Fruit fly (Drosophila melanogaster) whole organism, embryonic: ENCODE results near the gene CG32681.

Experiments
- B-H1 ChIP-seq: fragments of 200-800 bp; sonication (Bioruptor generic); IDR thresholded peaks from 3 replicates; pipeline ENCODE4 v1.3.6; 2022; ENCODE audit warnings: missing biosample characterization, missing genetic modification characterization
- CG10267 ChIP-seq: fragments of 200-800 bp; sonication (Bioruptor generic); optimal IDR thresholded peaks from 2 replicates; lab custom pipeline; 2018; ENCODE audit warnings: missing biosample characterization, mild to moderate bottlenecking, missing genetic modification characterization, moderate library complexity
- CG10543 ChIP-seq: fragments of 200-800 bp; sonication (Bioruptor generic); optimal IDR thresholded peaks from 3 replicates; lab custom pipeline; 2017; ENCODE audit warnings: missing biosample characterization, mild to moderate bottlenecking, missing genetic modification characterization, moderate library complexity
- CG11093 ChIP-seq: fragments of 200-800 bp; sonication (Bioruptor generic); IDR thresholded peaks from 3 replicates; pipeline ENCODE4 v1.3.6; 2022; ENCODE audit warnings: missing biosample characterization, missing genetic modification characterization
- CG11456 ChIP-seq: fragments of 200-800 bp; sonication (Bioruptor generic); IDR thresholded peaks from 3 replicates; pipeline ENCODE4 v1.3.6; 2022; ENCODE audit warnings: missing biosample characterization, missing genetic modification characterization
- CG12236 ChIP-seq: fragments of 200-800 bp; sonication (Bioruptor generic); optimal IDR thresholded peaks from 2 replicates; lab custom pipeline; 2016; ENCODE audit warnings: missing biosample characterization, missing genetic modification characterization
- CG14667 ChIP-seq: fragments of 200-800 bp; sonication (Bioruptor generic); IDR thresholded peaks from 2 replicates; pipeline ENCODE4 v1.3.6; 2022; ENCODE audit warnings: missing biosample characterization, missing genetic modification characterization
- CG16813 ChIP-seq: fragments of 200-800 bp; sonication (Bioruptor generic); IDR thresholded peaks from 3 replicates; pipeline ENCODE4 v1.3.6; 2022; ENCODE audit warnings: missing biosample characterization, missing genetic modification characterization; ENCODE audit not compliant: partially characterized antibody
- CG17361 ChIP-seq: fragments of 200-800 bp; sonication (Bioruptor generic); IDR thresholded peaks from 3 replicates; pipeline ENCODE4 v1.3.6; 2022; ENCODE audit warnings: missing biosample characterization, missing genetic modification characterization
- CG17385 ChIP-seq: fragments of 200-800 bp; sonication (Bioruptor generic); optimal IDR thresholded peaks from 3 replicates; lab custom pipeline; 2018; ENCODE audit warnings: missing biosample characterization, mild to moderate bottlenecking, missing genetic modification characterization
- CG17802 ChIP-seq: fragments of 200-800 bp; sonication (Bioruptor generic); optimal IDR thresholded peaks from 2 replicates; lab custom pipeline; 2018; ENCODE audit warnings: missing biosample characterization, mild to moderate bottlenecking, missing genetic modification characterization, moderate library complexity
- CG2889 ChIP-seq: fragments of 200-800 bp; sonication (Bioruptor generic); IDR thresholded peaks from 3 replicates; pipeline ENCODE4 v1.3.6; 2022; ENCODE audit warnings: missing biosample characterization, missing genetic modification characterization
- CG4282 ChIP-seq: fragments of 200-800 bp; sonication (Bioruptor generic); optimal IDR thresholded peaks from 2 replicates; lab custom pipeline; 2016; ENCODE audit warnings: missing biosample characterization, missing genetic modification characterization
- CG6654 ChIP-seq: fragments of 200-800 bp; sonication (Bioruptor generic); optimal IDR thresholded peaks from 2 replicates; lab custom pipeline; 2017; ENCODE audit warnings: missing biosample characterization, mild to moderate bottlenecking, missing genetic modification characterization
- CG6765 ChIP-seq: fragments of 200-800 bp; sonication (Bioruptor generic); optimal IDR thresholded peaks from 3 replicates; lab custom pipeline; 2017; ENCODE audit warnings: missing biosample characterization, mild to moderate bottlenecking, missing genetic modification characterization
- CG8924 ChIP-seq: fragments of 200-800 bp; optimal IDR thresholded peaks from 3 replicates; lab custom pipeline; 2019; ENCODE audit warnings: missing biosample characterization, mild to moderate bottlenecking, missing genetic modification characterization, moderate library complexity
- Dek ChIP-seq: fragments of 200-800 bp; sonication (Bioruptor generic); optimal IDR thresholded peaks from 3 replicates; lab custom pipeline; 2019; ENCODE audit warnings: missing biosample characterization, mild to moderate bottlenecking, missing genetic modification characterization, moderate library complexity
- Dip2 ChIP-seq: fragments of 200-800 bp; sonication (Bioruptor generic); IDR thresholded peaks from 2 replicates; pipeline ENCODE4 v1.3.6; 2022; ENCODE audit warnings: missing biosample characterization, missing genetic modification characterization
- Dref ChIP-seq: fragments of 200-800 bp; sonication (Bioruptor generic); IDR thresholded peaks from 2 replicates; pipeline ENCODE4 v1.3.6; 2022; ENCODE audit warnings: missing biosample characterization, missing genetic modification characterization
- Drgx ChIP-seq: fragments of 200-800 bp; sonication (Bioruptor generic); IDR thresholded peaks from 2 replicates; pipeline ENCODE4 v1.3.6; 2022; ENCODE audit warnings: missing biosample characterization, missing genetic modification characterization
- HLH54F ChIP-seq: fragments of 200-800 bp; sonication (Bioruptor generic); optimal IDR thresholded peaks from 3 replicates; lab custom pipeline; 2016; ENCODE audit warnings: missing biosample characterization, missing genetic modification characterization
- HmgZ ChIP-seq: fragments of 200-800 bp; sonication (Bioruptor generic); optimal IDR thresholded peaks from 2 replicates; lab custom pipeline; 2018; ENCODE audit warnings: missing biosample characterization, mild to moderate bottlenecking, missing genetic modification characterization
- Hr3 ChIP-seq: fragments of 200-800 bp; sonication (Bioruptor generic); optimal IDR thresholded peaks from 3 replicates; lab custom pipeline; 2016; ENCODE audit warnings: missing biosample characterization, missing genetic modification characterization
- Hr39 ChIP-seq: fragments of >200 bp; optimal IDR thresholded peaks from 2 replicates; lab custom pipeline; 2017
- Hr78 ChIP-seq, 2 experiments: fragments of 200-800 bp in 1 of 2; fragments of >200 bp in 1 of 2; sonication (Bioruptor generic) in 1 of 2; optimal IDR thresholded peaks; 2 replicates each; lab custom pipeline; 2017 to 2019; ENCODE audit warnings: missing biosample characterization in 2 of 2, missing genetic modification characterization in 2 of 2, mild to moderate bottlenecking in 1 of 2, moderate library complexity in 1 of 2
- MESR4 ChIP-seq: fragments of 200-800 bp; sonication (Bioruptor generic); optimal IDR thresholded peaks from 2 replicates; lab custom pipeline; 2018; ENCODE audit warnings: missing biosample characterization, mild to moderate bottlenecking, missing genetic modification characterization, moderate library complexity
- Mad ChIP-seq: fragments of 200-800 bp; sonication (Bioruptor generic); optimal IDR thresholded peaks from 2 replicates; lab custom pipeline; 2016; ENCODE audit warnings: missing biosample characterization, missing genetic modification characterization
- NC2α ChIP-seq: fragments of 200-800 bp; sonication (Bioruptor generic); optimal IDR thresholded peaks from 2 replicates; lab custom pipeline; 2016; ENCODE audit warnings: missing biosample characterization, missing genetic modification characterization
- PHDP ChIP-seq: fragments of 200-800 bp; sonication (Bioruptor generic); optimal IDR thresholded peaks from 3 replicates; lab custom pipeline; 2018; ENCODE audit warnings: missing biosample characterization, mild to moderate bottlenecking, missing genetic modification characterization, moderate library complexity
- Sry-δ ChIP-seq: fragments of 200-800 bp; sonication (Bioruptor generic); optimal IDR thresholded peaks from 2 replicates; lab custom pipeline; 2016; ENCODE audit warnings: missing biosample characterization, missing genetic modification characterization
- Vsx1 ChIP-seq: fragments of 200-800 bp; sonication (Bioruptor generic); optimal IDR thresholded peaks from 2 replicates; lab custom pipeline; 2017; ENCODE audit warnings: missing biosample characterization, mild to moderate bottlenecking, missing genetic modification characterization, missing genetic modification reagents
- aop ChIP-seq: fragments of 200-800 bp; sonication (Bioruptor generic); IDR thresholded peaks from 2 replicates; pipeline ENCODE4 v1.3.6; 2022; ENCODE audit warnings: missing biosample characterization, missing genetic modification characterization
- ase ChIP-seq: fragments of 200-800 bp; sonication (Bioruptor generic); IDR thresholded peaks from 3 replicates; pipeline ENCODE4 v1.3.6; 2022; ENCODE audit warnings: missing biosample characterization, missing genetic modification characterization
- az2 ChIP-seq: fragments of 200-800 bp; sonication (Bioruptor generic); optimal IDR thresholded peaks from 3 replicates; lab custom pipeline; 2016; ENCODE audit warnings: missing biosample characterization, missing genetic modification characterization
- bowl ChIP-seq: fragments of 200-800 bp; sonication (Bioruptor generic); IDR thresholded peaks from 2 replicates; pipeline ENCODE4 v1.3.6; 2022; ENCODE audit warnings: missing biosample characterization, missing genetic modification characterization
- cg ChIP-seq: fragments of 200-800 bp; sonication (Bioruptor generic); optimal IDR thresholded peaks from 3 replicates; lab custom pipeline; 2019; ENCODE audit warnings: missing biosample characterization, mild to moderate bottlenecking, missing genetic modification characterization, moderate library complexity
- dpn ChIP-seq, 2 experiments: fragments of 200-800 bp; sonication (Bioruptor generic); optimal IDR thresholded peaks; 3 replicates each; lab custom pipeline; 2016; ENCODE audit warnings: missing biosample characterization in 2 of 2, missing genetic modification characterization in 2 of 2
- eyg ChIP-seq: fragments of 200-800 bp; sonication (Bioruptor generic); optimal IDR thresholded peaks from 3 replicates; lab custom pipeline; 2016; ENCODE audit warnings: missing biosample characterization, missing genetic modification characterization
- gcm ChIP-seq: fragments of 200-800 bp; sonication (Bioruptor generic); optimal IDR thresholded peaks from 2 replicates; lab custom pipeline; 2019; ENCODE audit warnings: missing biosample characterization, mild to moderate bottlenecking, missing genetic modification characterization, moderate library complexity
- jing ChIP-seq: fragments of 200-800 bp; sonication (Bioruptor generic); optimal IDR thresholded peaks from 2 replicates; lab custom pipeline; 2018; ENCODE audit warnings: missing biosample characterization, mild to moderate bottlenecking, missing genetic modification characterization
- knrl ChIP-seq: fragments of 200-800 bp; sonication (Bioruptor generic); IDR thresholded peaks from 3 replicates; pipeline ENCODE4 v1.3.6; 2022; ENCODE audit warnings: missing biosample characterization, missing genetic modification characterization; ENCODE audit not compliant: partially characterized antibody
- lilli ChIP-seq: fragments of 200-800 bp; sonication (Bioruptor generic); optimal IDR thresholded peaks from 3 replicates; lab custom pipeline; 2016; ENCODE audit warnings: missing biosample characterization, missing genetic modification characterization
- nerfin-2 ChIP-seq: fragments of 200-800 bp; sonication (Bioruptor generic); IDR thresholded peaks from 2 replicates; pipeline ENCODE4 v1.3.6; 2022; ENCODE audit warnings: missing biosample characterization, missing genetic modification characterization; ENCODE audit not compliant: partially characterized antibody
- odd ChIP-seq: fragments of 200-800 bp; sonication (Bioruptor generic); optimal IDR thresholded peaks from 2 replicates; lab custom pipeline; 2017; ENCODE audit warnings: missing biosample characterization, mild to moderate bottlenecking, missing genetic modification characterization
- peb ChIP-seq: fragments of 200-800 bp; sonication (Bioruptor generic); IDR thresholded peaks from 2 replicates; pipeline ENCODE4 v1.3.6; 2022; ENCODE audit warnings: missing biosample characterization, missing genetic modification characterization
- pnt ChIP-seq: fragments of 200-800 bp; sonication (Bioruptor generic); optimal IDR thresholded peaks from 3 replicates; lab custom pipeline; 2016; ENCODE audit warnings: missing biosample characterization, missing genetic modification characterization
- schlank ChIP-seq: fragments of 200-800 bp; sonication (Bioruptor generic); optimal IDR thresholded peaks from 2 replicates; lab custom pipeline; 2018; ENCODE audit warnings: missing biosample characterization, mild to moderate bottlenecking, missing genetic modification characterization
- stc ChIP-seq: fragments of 200-800 bp; sonication (Bioruptor generic); IDR thresholded peaks from 2 replicates; pipeline ENCODE4 v1.3.6; 2022; ENCODE audit warnings: missing biosample characterization, missing genetic modification characterization
- stwl ChIP-seq: fragments of 200-800 bp; sonication (Bioruptor generic); optimal IDR thresholded peaks from 3 replicates; lab custom pipeline; 2018; ENCODE audit warnings: missing biosample characterization, mild to moderate bottlenecking, missing genetic modification characterization, moderate library complexity
- sug ChIP-seq: fragments of 200-800 bp; optimal IDR thresholded peaks from 2 replicates; lab custom pipeline; 2019; ENCODE audit warnings: missing biosample characterization, mild to moderate bottlenecking, missing genetic modification characterization, moderate library complexity
- usp ChIP-seq: fragments of >200 bp; optimal IDR thresholded peaks from 2 replicates; lab custom pipeline; 2017; ENCODE audit warnings: missing biosample characterization, missing genetic modification characterization
- zen2 ChIP-seq: fragments of 200-800 bp; sonication (Bioruptor generic); IDR thresholded peaks from 3 replicates; pipeline ENCODE4 v1.3.6; 2022; ENCODE audit warnings: missing biosample characterization, missing genetic modification characterization; ENCODE audit not compliant: partially characterized antibody

CG32681 gene

DNA sequence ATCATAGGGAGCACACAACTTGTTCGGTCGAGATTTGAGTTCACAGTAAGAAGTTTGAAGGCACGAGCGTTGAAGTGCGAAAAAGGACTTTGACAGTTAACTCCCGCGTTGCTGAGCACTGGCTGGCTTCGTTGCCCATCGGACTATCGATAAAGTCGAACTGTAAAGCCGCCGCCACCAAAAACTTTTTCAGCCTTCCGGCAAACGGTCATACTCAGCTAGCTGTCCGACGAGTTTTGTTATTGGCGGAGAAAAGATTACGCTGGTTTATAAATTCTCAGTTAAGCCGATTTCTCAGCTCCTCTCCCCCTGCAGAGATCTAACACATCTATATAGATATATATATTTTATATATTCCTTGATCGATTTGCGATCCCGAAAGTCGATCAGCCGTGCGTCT is 4.6 kb upstream of the CG32681 start, which contains the start of the genes Psf3 and flw (continued):
- TF ChIP-seq CG10543 (GFP tag; lab: Kevin White, UChicago) (no peak), CG17802 (no peak), Mad (no peak), B-H1 (no peak), bowl (GFP tag; lab: Robert Waterston, UW) (no peak), HmgZ (tag; lab: Kevin White, UChicago) (peak; percentile 55), stwl (tag; lab: Kevin White, UChicago) (peak; percentile 93), Dref (GFP tag; lab: Robert Waterston, UW) (peak; percentile 83), gcm (GFP tag; lab: Kevin White, UChicago) (no peak), Sry-δ (GFP tag; lab: Kevin White, UChicago) (peak; percentile 76), CG16813 (GFP tag; lab: Robert Waterston, UW) (peak; percentile 70), knrl (GFP tag; lab: Robert Waterston, UW) (peak; percentile 52), CG11093 (no peak), nerfin-2 (GFP tag; lab: Robert Waterston, UW) (0 out of 2 replicates have a peak, but pooled peaks have one; percentile 31), cg (GFP tag; lab: Kevin White, UChicago) (no peak), HLH54F (peak; percentile 24), CG4282 (GFP tag; lab: Kevin White, UChicago) (no peak), lilli (GFP tag; lab: Kevin White, UChicago) (no peak), CG11456 (GFP tag; lab: Robert Waterston, UW) (peak; percentile 51; the same call in 1 of the 3 replicates), Hr39 (lab: Kevin White, UChicago) (no peak), pnt (GFP tag; lab: Kevin White, UChicago) (no peak), CG14667 (GFP tag; lab: Robert Waterston, UW) (no peak), CG17361 (GFP tag; lab: Robert Waterston, UW) (no peak), sug (tag; lab: Kevin White, UChicago) (no peak), CG12236 (GFP tag; lab: Kevin White, UChicago) (no peak), Vsx1 (GFP tag; lab: Kevin White, UChicago) (no peak), Dip2 (GFP tag; lab: Robert Waterston, UW) (no peak), Drgx (GFP tag; lab: Robert Waterston, UW) (no peak), Hr78 (GFP tag; optimal IDR thresholded peaks at IDR 0.05; lab: Kevin White, UChicago) (no peak), stc (no peak), CG6654 (no peak), CG10267 (tag; lab: Kevin White, UChicago) (peak; percentile 85), Hr3 (GFP tag; lab: Kevin White, UChicago) (no peak), aop (no peak), schlank (tag; lab: Kevin White, UChicago) (no peak), peb (GFP tag; lab: Robert Waterston, UW) (no peak), MESR4 (GFP tag; lab: Kevin White, UChicago) (no peak), eyg (no peak), CG8924 (no peak), odd (GFP tag; lab: Kevin White, UChicago) (peak; percentile 14), Dek (tag; lab: Kevin White, UChicago) (no peak), jing (no peak), PHDP (no peak), CG6765 (GFP tag; lab: Kevin White, UChicago) (no peak), usp (GFP tag; lab: Kevin White, UChicago) (no peak), NC2α (GFP tag; lab: Kevin White, UChicago) (no peak), zen2 (GFP tag; lab: Robert Waterston, UW) (peak; percentile 24; the same call in 1 of the 3 replicates), CG2889 (GFP tag; lab: Robert Waterston, UW) (no peak), CG17385 (no peak), ase (GFP tag; lab: Robert Waterston, UW) (no peak), az2 (no peak), dpn (GFP tag; optimal IDR thresholded peaks at IDR 0.05; lab: Kevin White, UChicago) (peak; percentile 20 to 37)
